Fruit fly (Drosophila melanogaster) whole organism: ENCODE measurements around the gene CG4022.

ENCODE experiments used
- pan ChIP-seq: fragments of >200 bp; optimal IDR thresholded peaks from 2 replicates; lab custom pipeline; 2017
- psq ChIP-seq: fragments of >200 bp; optimal IDR thresholded peaks from 2 replicates; lab custom pipeline; 2017

- TF ChIP-seq psq (lab: Kevin White, UChicago) (no peak), pan (no peak)
These were observed 13.9 kb downstream of the CG4022 start for dm6 chr3L:9396704-9397103.
